Fruit fly (Drosophila melanogaster) whole organism, embryonic: ENCODE measurements around the gene CG10492.

Experiments used
- Asciz ChIP-seq: fragments of 200-800 bp; sonication (Bioruptor generic); optimal IDR thresholded peaks from 2 replicates; lab custom pipeline; 2017; ENCODE audit warnings: missing biosample characterization, mild to moderate bottlenecking, missing genetic modification characterization, missing genetic modification reagents
- Bteb2 ChIP-seq: fragments of 200-800 bp; sonication (Bioruptor generic); optimal IDR thresholded peaks from 2 replicates; lab custom pipeline; 2016; ENCODE audit warnings: missing biosample characterization, missing genetic modification characterization
- CG10274 ChIP-seq: fragments of 200-800 bp; sonication (Bioruptor generic); optimal IDR thresholded peaks from 3 replicates; lab custom pipeline; 2017; ENCODE audit warnings: missing biosample characterization, mild to moderate bottlenecking, missing genetic modification characterization
- CG13424 ChIP-seq: fragments of 200-800 bp; sonication (Bioruptor generic); optimal IDR thresholded peaks from 2 replicates; lab custom pipeline; 2019; ENCODE audit warnings: missing biosample characterization, mild to moderate bottlenecking, missing genetic modification characterization, moderate library complexity
- CG15514 ChIP-seq: fragments of 200-800 bp; sonication (Bioruptor generic); optimal IDR thresholded peaks from 3 replicates; lab custom pipeline; 2017; ENCODE audit warnings: missing biosample characterization, missing genetic modification characterization, mild to moderate bottlenecking, moderate library complexity, missing genetic modification reagents
- CG15696 ChIP-seq: fragments of 200-800 bp; sonication (Bioruptor generic); optimal IDR thresholded peaks from 2 replicates; lab custom pipeline; 2019; ENCODE audit warnings: missing biosample characterization, mild to moderate bottlenecking, missing genetic modification characterization, moderate library complexity
- CG17829 ChIP-seq: fragments of 200-800 bp; optimal IDR thresholded peaks from 2 replicates; lab custom pipeline; 2019; ENCODE audit warnings: missing biosample characterization, mild to moderate bottlenecking, missing genetic modification characterization, moderate library complexity
- CG1792 ChIP-seq: fragments of 200-800 bp; sonication (Bioruptor generic); optimal IDR thresholded peaks from 2 replicates; lab custom pipeline; 2016; ENCODE audit warnings: missing biosample characterization, missing genetic modification characterization
- CG31388 ChIP-seq: fragments of 200-800 bp; sonication (Bioruptor generic); optimal IDR thresholded peaks from 2 replicates; lab custom pipeline; 2016; ENCODE audit warnings: missing biosample characterization, missing genetic modification characterization
- CG4328 ChIP-seq: fragments of 200-800 bp; sonication (Bioruptor generic); optimal IDR thresholded peaks from 3 replicates; lab custom pipeline; 2017; ENCODE audit warnings: missing biosample characterization, missing genetic modification reagents, missing genetic modification characterization
- CG6683 ChIP-seq: fragments of 200-800 bp; sonication (Bioruptor generic); optimal IDR thresholded peaks from 2 replicates; lab custom pipeline; 2017; ENCODE audit warnings: missing biosample characterization, mild to moderate bottlenecking, missing genetic modification characterization, missing genetic modification reagents
- CG9932 ChIP-seq: fragments of 200-800 bp; sonication (Bioruptor generic); IDR thresholded peaks from 2 replicates; pipeline ENCODE4 v1.3.6; 2022; ENCODE audit warnings: missing biosample characterization, missing genetic modification characterization
- CTCF ChIP-seq: fragments of 200-800 bp; sonication (Bioruptor generic); optimal IDR thresholded peaks from 2 replicates; lab custom pipeline; 2017; ENCODE audit warnings: missing biosample characterization, mild to moderate bottlenecking, missing genetic modification characterization, moderate library complexity
- Dbx ChIP-seq: fragments of 200-800 bp; sonication (Bioruptor generic); IDR thresholded peaks from 3 replicates; pipeline ENCODE4 v1.3.6; 2022; ENCODE audit warnings: missing biosample characterization, missing genetic modification characterization
- Dek ChIP-seq: fragments of 200-800 bp; sonication (Bioruptor generic); optimal IDR thresholded peaks from 3 replicates; lab custom pipeline; 2019; ENCODE audit warnings: missing biosample characterization, mild to moderate bottlenecking, missing genetic modification characterization, moderate library complexity
- Gug ChIP-seq: fragments of 200-800 bp; sonication (Bioruptor generic); IDR thresholded peaks from 4 replicates; pipeline ENCODE4 v1.3.6; 2022; ENCODE audit warnings: missing biosample characterization, missing genetic modification characterization
- HLH3B ChIP-seq: fragments of 200-800 bp; sonication (Bioruptor generic); IDR thresholded peaks from 2 replicates; pipeline ENCODE4 v1.3.6; 2022; ENCODE audit warnings: missing biosample characterization, missing genetic modification characterization
- HLHmδ ChIP-seq: fragments of 200-800 bp; sonication (Bioruptor generic); optimal IDR thresholded peaks from 2 replicates; lab custom pipeline; 2018; ENCODE audit warnings: missing biosample characterization, mild to moderate bottlenecking, missing genetic modification characterization, moderate library complexity
- Med ChIP-seq: fragments of 200-800 bp; sonication (Bioruptor generic); peaks from one replicate; lab custom pipeline; 2016; ENCODE audit warnings: missing biosample characterization, missing genetic modification characterization, mild to moderate bottlenecking, inconsistent platforms, moderate library complexity
- NK7.1 ChIP-seq: fragments of 200-800 bp; sonication (Bioruptor generic); optimal IDR thresholded peaks from 3 replicates; lab custom pipeline; 2016; ENCODE audit warnings: missing biosample characterization, missing genetic modification characterization
- Nf-YC ChIP-seq: fragments of 200-800 bp; optimal IDR thresholded peaks from 3 replicates; lab custom pipeline; 2019; ENCODE audit warnings: missing biosample characterization, mild to moderate bottlenecking, missing genetic modification characterization, moderate library complexity
- NfI ChIP-seq: fragments of 200-800 bp; sonication (Bioruptor generic); optimal IDR thresholded peaks from 3 replicates; lab custom pipeline; 2018; ENCODE audit warnings: missing biosample characterization, mild to moderate bottlenecking, missing genetic modification characterization, moderate library complexity
- Oli ChIP-seq: fragments of 200-800 bp; sonication (Bioruptor generic); optimal IDR thresholded peaks from 2 replicates; lab custom pipeline; 2018; ENCODE audit warnings: missing biosample characterization, mild to moderate bottlenecking, missing genetic modification characterization, moderate library complexity
- PHDP ChIP-seq: fragments of 200-800 bp; sonication (Bioruptor generic); optimal IDR thresholded peaks from 3 replicates; lab custom pipeline; 2018; ENCODE audit warnings: missing biosample characterization, mild to moderate bottlenecking, missing genetic modification characterization, moderate library complexity
- Ravus ChIP-seq: fragments of 200-800 bp; sonication (Bioruptor generic); IDR thresholded peaks from 2 replicates; pipeline ENCODE4 v1.3.6; 2022; ENCODE audit warnings: missing biosample characterization, missing genetic modification characterization
- Side ChIP-seq: fragments of 200-800 bp; sonication (Bioruptor generic); optimal IDR thresholded peaks from 2 replicates; lab custom pipeline; 2016; ENCODE audit warnings: missing biosample characterization, missing genetic modification characterization
- Six4 ChIP-seq: fragments of 200-800 bp; sonication (Bioruptor generic); optimal IDR thresholded peaks from 2 replicates; lab custom pipeline; 2016; ENCODE audit warnings: missing biosample characterization, missing genetic modification characterization
- Tbp ChIP-seq: fragments of >200 bp; optimal IDR thresholded peaks from 2 replicates; lab custom pipeline; 2018; ENCODE audit warnings: missing biosample characterization, missing genetic modification characterization
- ase ChIP-seq: fragments of 200-800 bp; sonication (Bioruptor generic); IDR thresholded peaks from 3 replicates; pipeline ENCODE4 v1.3.6; 2022; ENCODE audit warnings: missing biosample characterization, missing genetic modification characterization
- caup ChIP-seq: fragments of 200-800 bp; sonication (Bioruptor generic); optimal IDR thresholded peaks from 3 replicates; lab custom pipeline; 2017; ENCODE audit warnings: missing biosample characterization, mild to moderate bottlenecking, missing genetic modification characterization, moderate library complexity; ENCODE audit not compliant: severe bottlenecking
- dan ChIP-seq: fragments of 200-800 bp; sonication (Bioruptor generic); IDR thresholded peaks from 2 replicates; pipeline ENCODE4 v1.3.6; 2022; ENCODE audit warnings: missing biosample characterization, missing genetic modification characterization
- dmrt99B ChIP-seq: fragments of 200-800 bp; sonication (Bioruptor generic); optimal IDR thresholded peaks from 2 replicates; lab custom pipeline; 2018; ENCODE audit warnings: missing biosample characterization, mild to moderate bottlenecking, missing genetic modification characterization, moderate library complexity
- exex ChIP-seq: fragments of 200-800 bp; sonication (Bioruptor generic); optimal IDR thresholded peaks from 4 replicates; lab custom pipeline; 2018; ENCODE audit warnings: missing biosample characterization, mild to moderate bottlenecking, missing genetic modification characterization, moderate library complexity
- grn ChIP-seq: fragments of 200-800 bp; sonication (Bioruptor generic); optimal IDR thresholded peaks from 3 replicates; lab custom pipeline; 2017; ENCODE audit warnings: missing biosample characterization, missing genetic modification characterization
- gsb-n ChIP-seq: fragments of 200-800 bp; sonication (Bioruptor generic); optimal IDR thresholded peaks from 3 replicates; lab custom pipeline; 2018; ENCODE audit warnings: missing biosample characterization, mild to moderate bottlenecking, missing genetic modification characterization
- gt ChIP-seq: fragments of 200-800 bp; sonication (Bioruptor generic); IDR thresholded peaks from 2 replicates; pipeline ENCODE4 v1.3.6; 2022; ENCODE audit warnings: missing biosample characterization, missing genetic modification characterization
- her ChIP-seq: fragments of 200-800 bp; sonication (Bioruptor generic); optimal IDR thresholded peaks from 2 replicates; lab custom pipeline; 2016; ENCODE audit warnings: missing biosample characterization, missing genetic modification characterization
- jing ChIP-seq: fragments of 200-800 bp; sonication (Bioruptor generic); optimal IDR thresholded peaks from 2 replicates; lab custom pipeline; 2018; ENCODE audit warnings: missing biosample characterization, mild to moderate bottlenecking, missing genetic modification characterization
- jumu ChIP-seq: fragments of 200-800 bp; sonication (Bioruptor generic); optimal IDR thresholded peaks from 3 replicates; lab custom pipeline; 2016; ENCODE audit warnings: missing biosample characterization, missing genetic modification characterization
- lab ChIP-seq: fragments of 200-800 bp; sonication (Bioruptor generic); optimal IDR thresholded peaks from 3 replicates; lab custom pipeline; 2017; ENCODE audit warnings: missing biosample characterization, missing genetic modification characterization, mild to moderate bottlenecking, moderate library complexity, missing genetic modification reagents
- lmd ChIP-seq: fragments of 200-800 bp; sonication (Bioruptor generic); IDR thresholded peaks from 2 replicates; pipeline ENCODE4 v1.3.6; 2022; ENCODE audit warnings: missing biosample characterization, missing genetic modification characterization
- mirr ChIP-seq: fragments of 200-800 bp; sonication (Bioruptor generic); optimal IDR thresholded peaks from 3 replicates; lab custom pipeline; 2018; ENCODE audit warnings: missing biosample characterization, mild to moderate bottlenecking, missing genetic modification characterization
- mld ChIP-seq: fragments of 200-800 bp; sonication (Bioruptor generic); IDR thresholded peaks from 3 replicates; pipeline ENCODE4 v1.3.6; 2022; ENCODE audit warnings: missing biosample characterization, missing genetic modification characterization; ENCODE audit not compliant: partially characterized antibody
- odd ChIP-seq: fragments of 200-800 bp; sonication (Bioruptor generic); optimal IDR thresholded peaks from 2 replicates; lab custom pipeline; 2017; ENCODE audit warnings: missing biosample characterization, mild to moderate bottlenecking, missing genetic modification characterization
- peb ChIP-seq: fragments of 200-800 bp; sonication (Bioruptor generic); IDR thresholded peaks from 2 replicates; pipeline ENCODE4 v1.3.6; 2022; ENCODE audit warnings: missing biosample characterization, missing genetic modification characterization
- ranshi ChIP-seq: fragments of 200-800 bp; sonication (Bioruptor generic); IDR thresholded peaks from 2 replicates; pipeline ENCODE4 v1.3.6; 2022; ENCODE audit warnings: missing biosample characterization, missing genetic modification characterization
- run ChIP-seq: fragments of 200-800 bp; sonication (Bioruptor generic); optimal IDR thresholded peaks from 3 replicates; lab custom pipeline; 2018; ENCODE audit warnings: missing biosample characterization, mild to moderate bottlenecking, missing genetic modification characterization
- sc ChIP-seq, 3 experiments: fragments of >200 bp in 2 of 3; fragments of 200-800 bp in 1 of 3; sonication (Bioruptor generic) in 1 of 3; optimal IDR thresholded peaks; 2 replicates in 2 of 3; 3 replicates in 1 of 3; lab custom pipeline; 2017; ENCODE audit warnings: mild to moderate bottlenecking in 1 of 3, missing biosample characterization in 1 of 3, missing genetic modification characterization in 1 of 3, missing genetic modification reagents in 1 of 3
- z ChIP-seq: fragments of 200-800 bp; sonication (Bioruptor generic); IDR thresholded peaks from 3 replicates; pipeline ENCODE4 v1.3.6; 2022; ENCODE audit warnings: missing biosample characterization, missing genetic modification characterization

The CG10492 gene

dm6 chr2L:19098668-19099067 lies 44.8 kb downstream of the CG10492 start (continued):
- TF ChIP-seq jing (GFP tag; lab: Kevin White, UChicago): no peak
- TF ChIP-seq exex: peak; percentile 48
- TF ChIP-seq Bteb2 (GFP tag; lab: Kevin White, UChicago): no peak
- TF ChIP-seq ranshi (GFP tag; lab: Robert Waterston, UW): no peak
- TF ChIP-seq Asciz: no peak
- TF ChIP-seq grn (GFP tag; lab: Kevin White, UChicago): peak; percentile 52
- TF ChIP-seq Ravus (GFP tag; lab: Robert Waterston, UW): no peak
- TF ChIP-seq HLHmδ (GFP tag; lab: Kevin White, UChicago): no peak
- no peak for TF ChIP-seq mld (GFP tag; lab: Robert Waterston, UW)
- no peak for TF ChIP-seq Oli (tag; lab: Kevin White, UChicago)
- no peak for TF ChIP-seq CTCF (GFP tag; lab: Kevin White, UChicago)
- peak; percentile 70 for TF ChIP-seq caup (GFP tag; lab: Kevin White, UChicago)
- no peak for TF ChIP-seq run
- no peak for TF ChIP-seq gt (GFP tag; lab: Robert Waterston, UW)
- TF ChIP-seq dan (GFP tag; lab: Robert Waterston, UW): no peak
- TF ChIP-seq CG10274 (GFP tag; lab: Kevin White, UChicago): no peak
- no peak for TF ChIP-seq NfI (GFP tag; lab: Kevin White, UChicago)
- peak; percentile 80 for TF ChIP-seq mirr (GFP tag; lab: Kevin White, UChicago)
- TF ChIP-seq CG9932 (GFP tag; lab: Robert Waterston, UW): no peak
- no peak for TF ChIP-seq CG15514
- no peak for TF ChIP-seq Nf-YC (tag; lab: Kevin White, UChicago)
- TF ChIP-seq CG6683 (GFP tag; lab: Kevin White, UChicago): no peak
- TF ChIP-seq NK7.1: no peak
- no peak for TF ChIP-seq jumu (GFP tag; lab: Kevin White, UChicago)
- TF ChIP-seq Six4: no peak
- TF ChIP-seq gsb-n: no peak
- no peak for TF ChIP-seq CG17829
- no peak for TF ChIP-seq HLH3B (GFP tag; lab: Robert Waterston, UW)
- no peak for TF ChIP-seq Tbp
- TF ChIP-seq peb (GFP tag; lab: Robert Waterston, UW): no peak
- no peak for TF ChIP-seq CG15696 (tag; lab: Kevin White, UChicago)
- no peak for TF ChIP-seq Dbx (GFP tag; lab: Robert Waterston, UW)
- no peak for TF ChIP-seq PHDP (tag; lab: Kevin White, UChicago)
- peak; percentile 2 for TF ChIP-seq lab (GFP tag; lab: Kevin White, UChicago)
- no peak for TF ChIP-seq dmrt99B (tag; lab: Kevin White, UChicago)
- TF ChIP-seq Dek (tag; lab: Kevin White, UChicago): no peak
- TF ChIP-seq CG1792 (GFP tag; lab: Kevin White, UChicago): no peak
- no peak for TF ChIP-seq Side (GFP tag; lab: Kevin White, UChicago)
- no peak for TF ChIP-seq her (GFP tag; lab: Kevin White, UChicago)
- TF ChIP-seq ase: no peak
- TF ChIP-seq z (GFP tag; lab: Robert Waterston, UW): no peak
- no peak for TF ChIP-seq CG13424 (tag; lab: Kevin White, UChicago)
- no peak for TF ChIP-seq sc (optimal IDR thresholded peaks at IDR 0.05; lab: Kevin White, UChicago)
- TF ChIP-seq sc (GFP tag; optimal IDR thresholded peaks at IDR 0.05; lab: Kevin White, UChicago): no peak
- TF ChIP-seq Gug (GFP tag; lab: Robert Waterston, UW): no peak
- TF ChIP-seq Med: peak; percentile 68
- TF ChIP-seq odd (GFP tag; lab: Kevin White, UChicago): peak; percentile 13
- TF ChIP-seq CG4328 (GFP tag; lab: Kevin White, UChicago): no peak
- TF ChIP-seq lmd (GFP tag; lab: Robert Waterston, UW): no peak
- TF ChIP-seq CG31388: no peak
